Fruit fly (Drosophila melanogaster) whole organism, prepupa: ENCODE results near the gene Syt1.
A peak's percentile ranks its signal among the peaks of the same experiment; 100 is the strongest.

Source experiments
- Blimp-1 ChIP-seq: fragments of 200-800 bp; sonication (Bioruptor generic); optimal IDR thresholded peaks from 3 replicates; lab custom pipeline; 2017; ENCODE audit warnings: missing biosample characterization, missing genetic modification characterization, mild to moderate bottlenecking, moderate library complexity, missing genetic modification reagents
- CG10631 ChIP-seq: fragments of 200-800 bp; sonication (Bioruptor generic); optimal IDR thresholded peaks from 2 replicates; lab custom pipeline; 2016; ENCODE audit warnings: missing biosample characterization, missing genetic modification characterization
- CG10669 ChIP-seq: fragments of 200-800 bp; sonication (Bioruptor generic); optimal IDR thresholded peaks from 3 replicates; lab custom pipeline; 2018; ENCODE audit warnings: missing biosample characterization, mild to moderate bottlenecking, missing genetic modification characterization, moderate library complexity
- CG15336 ChIP-seq: fragments of 200-800 bp; sonication (Bioruptor generic); IDR thresholded peaks from 2 replicates; pipeline ENCODE4 v1.3.6; 2022; ENCODE audit warnings: missing biosample characterization, missing genetic modification characterization
- CG1621 ChIP-seq: fragments of 200-800 bp; sonication (Bioruptor generic); optimal IDR thresholded peaks from 3 replicates; lab custom pipeline; 2018; ENCODE audit warnings: missing biosample characterization, mild to moderate bottlenecking, missing genetic modification characterization
- CG3032 ChIP-seq: fragments of 200-800 bp; optimal IDR thresholded peaks from 2 replicates; lab custom pipeline; 2019; ENCODE audit warnings: missing biosample characterization, mild to moderate bottlenecking, missing genetic modification characterization, moderate library complexity
- CG31627 ChIP-seq: fragments of 200-800 bp; sonication (Bioruptor generic); optimal IDR thresholded peaks from 3 replicates; lab custom pipeline; 2016; ENCODE audit warnings: missing biosample characterization, missing genetic modification characterization
- CG32006 ChIP-seq: fragments of 200-800 bp; sonication (Bioruptor generic); optimal IDR thresholded peaks from 3 replicates; lab custom pipeline; 2017; ENCODE audit warnings: missing biosample characterization, mild to moderate bottlenecking, missing genetic modification characterization
- CG34406 ChIP-seq: fragments of 200-800 bp; sonication (Bioruptor generic); optimal IDR thresholded peaks from 3 replicates; lab custom pipeline; 2016; ENCODE audit warnings: missing biosample characterization, missing genetic modification characterization
- CG4318 ChIP-seq: fragments of 200-800 bp; sonication (Bioruptor generic); optimal IDR thresholded peaks from 3 replicates; lab custom pipeline; 2017; ENCODE audit warnings: missing biosample characterization, mild to moderate bottlenecking, missing genetic modification characterization
- CG6163 ChIP-seq: fragments of 200-800 bp; sonication (Bioruptor generic); IDR thresholded peaks from 3 replicates; pipeline ENCODE4 v1.3.6; 2022; ENCODE audit warnings: missing biosample characterization, missing genetic modification characterization
- CG6276 ChIP-seq: fragments of 200-800 bp; sonication (Bioruptor generic); optimal IDR thresholded peaks from 2 replicates; lab custom pipeline; 2017; ENCODE audit warnings: missing biosample characterization, mild to moderate bottlenecking, missing genetic modification characterization
- CG6792 ChIP-seq: fragments of 200-800 bp; sonication (Bioruptor generic); optimal IDR thresholded peaks from 3 replicates; lab custom pipeline; 2016; ENCODE audit warnings: missing biosample characterization, missing genetic modification characterization
- CG6808 ChIP-seq: fragments of 200-800 bp; sonication (Bioruptor generic); optimal IDR thresholded peaks from 3 replicates; lab custom pipeline; 2017; ENCODE audit warnings: missing biosample characterization, missing genetic modification characterization, mild to moderate bottlenecking, moderate library complexity, missing genetic modification reagents
- CG6854 ChIP-seq: fragments of 200-800 bp; sonication (Bioruptor generic); optimal IDR thresholded peaks from 2 replicates; lab custom pipeline; 2017; ENCODE audit warnings: missing biosample characterization, mild to moderate bottlenecking, missing genetic modification characterization
- CG7368 ChIP-seq: fragments of 200-800 bp; sonication (Bioruptor generic); optimal IDR thresholded peaks from 3 replicates; lab custom pipeline; 2016; ENCODE audit warnings: missing biosample characterization, missing genetic modification characterization
- CG8119 ChIP-seq: fragments of 200-800 bp; sonication (Bioruptor generic); IDR thresholded peaks from 3 replicates; pipeline ENCODE4 v1.3.6; 2022; ENCODE audit warnings: missing biosample characterization, missing genetic modification characterization
- CG8319 ChIP-seq: fragments of 200-800 bp; sonication (Bioruptor generic); optimal IDR thresholded peaks from 3 replicates; lab custom pipeline; 2016; ENCODE audit warnings: missing biosample characterization, missing genetic modification characterization
- CG8632 ChIP-seq: fragments of 200-800 bp; sonication (Bioruptor generic); optimal IDR thresholded peaks from 3 replicates; lab custom pipeline; 2016; ENCODE audit warnings: missing biosample characterization, missing genetic modification characterization
- CG9139 ChIP-seq: fragments of 200-800 bp; sonication (Bioruptor generic); optimal IDR thresholded peaks from 3 replicates; lab custom pipeline; 2017; ENCODE audit warnings: missing biosample characterization, mild to moderate bottlenecking, missing genetic modification characterization
- Eip78C ChIP-seq: fragments of 200-800 bp; sonication (Bioruptor generic); peaks from one replicate; lab custom pipeline; 2016; ENCODE audit warnings: missing biosample characterization, missing genetic modification characterization
- Eip93F ChIP-seq: fragments of 200-800 bp; sonication (Bioruptor generic); optimal IDR thresholded peaks from 2 replicates; lab custom pipeline; 2016; ENCODE audit warnings: missing biosample characterization, mild to moderate bottlenecking, missing genetic modification characterization
- Ets21C ChIP-seq: fragments of 200-800 bp; sonication (Bioruptor generic); optimal IDR thresholded peaks from 3 replicates; lab custom pipeline; 2016; ENCODE audit warnings: missing biosample characterization, missing genetic modification characterization
- Gug ChIP-seq: fragments of 200-800 bp; sonication (Bioruptor generic); IDR thresholded peaks from 2 replicates; pipeline ENCODE4 v1.3.6; 2022; ENCODE audit warnings: missing biosample characterization, missing genetic modification characterization
- Hr38 ChIP-seq: sonication (Bioruptor generic); optimal IDR thresholded peaks from 2 replicates; lab custom pipeline; 2016; ENCODE audit warnings: missing biosample characterization, missing genetic modification characterization
- Hr4 ChIP-seq: fragments of 200-800 bp; sonication (Bioruptor generic); optimal IDR thresholded peaks from 3 replicates; lab custom pipeline; 2016; ENCODE audit warnings: missing biosample characterization, missing genetic modification characterization
- Lpt ChIP-seq: fragments of 200-800 bp; sonication (Bioruptor generic); optimal IDR thresholded peaks from 3 replicates; lab custom pipeline; 2016; ENCODE audit warnings: missing biosample characterization, missing genetic modification characterization
- Met ChIP-seq: fragments of 200-800 bp; sonication (Bioruptor generic); optimal IDR thresholded peaks from 3 replicates; lab custom pipeline; 2016; ENCODE audit warnings: missing biosample characterization, missing genetic modification characterization
- Smox ChIP-seq: fragments of 200-800 bp; sonication (Bioruptor generic); optimal IDR thresholded peaks from 3 replicates; lab custom pipeline; 2016; ENCODE audit warnings: missing biosample characterization, missing genetic modification characterization
- Sox102F ChIP-seq: fragments of 200-800 bp; sonication (Bioruptor generic); optimal IDR thresholded peaks from 2 replicates; lab custom pipeline; 2016; ENCODE audit warnings: missing biosample characterization, mild to moderate bottlenecking, missing genetic modification characterization
- Sox14 ChIP-seq: fragments of 200-800 bp; sonication (Bioruptor generic); optimal IDR thresholded peaks from 3 replicates; lab custom pipeline; 2016; ENCODE audit warnings: missing biosample characterization, missing genetic modification characterization
- Sox15 ChIP-seq: fragments of 200-800 bp; sonication (Bioruptor generic); optimal IDR thresholded peaks from 3 replicates; lab custom pipeline; 2016; ENCODE audit warnings: missing biosample characterization, missing genetic modification characterization
- achi ChIP-seq: fragments of 200-800 bp; sonication (Bioruptor generic); optimal IDR thresholded peaks from 3 replicates; lab custom pipeline; 2016; ENCODE audit warnings: missing biosample characterization, missing genetic modification characterization
- dac ChIP-seq: fragments of 200-800 bp; sonication (Bioruptor generic); optimal IDR thresholded peaks from 2 replicates; lab custom pipeline; 2017; ENCODE audit warnings: missing biosample characterization, mild to moderate bottlenecking, missing genetic modification characterization
- dsx ChIP-seq: fragments of 200-800 bp; optimal IDR thresholded peaks from 3 replicates; lab custom pipeline; 2019; ENCODE audit warnings: missing biosample characterization, mild to moderate bottlenecking, missing genetic modification characterization, moderate library complexity; ENCODE audit not compliant: poor library complexity, severe bottlenecking
- eg ChIP-seq: fragments of 200-800 bp; sonication (Bioruptor generic); IDR thresholded peaks from 3 replicates; pipeline ENCODE4 v1.3.6; 2022; ENCODE audit warnings: missing biosample characterization, missing genetic modification characterization
- esn ChIP-seq: fragments of 200-800 bp; sonication (Bioruptor generic); optimal IDR thresholded peaks from 2 replicates; lab custom pipeline; 2016; ENCODE audit warnings: missing biosample characterization, mild to moderate bottlenecking, missing genetic modification characterization, moderate library complexity
- fd59A ChIP-seq: fragments of 200-800 bp; sonication (Bioruptor generic); optimal IDR thresholded peaks from 2 replicates; lab custom pipeline; 2017; ENCODE audit warnings: missing biosample characterization, mild to moderate bottlenecking, missing genetic modification characterization, missing genetic modification reagents
- fd85E ChIP-seq: fragments of 200-800 bp; sonication (Bioruptor generic); optimal IDR thresholded peaks from 3 replicates; lab custom pipeline; 2016; ENCODE audit warnings: missing biosample characterization, missing genetic modification characterization
- fkh ChIP-seq: fragments of 200-800 bp; sonication (Bioruptor generic); optimal IDR thresholded peaks from 3 replicates; lab custom pipeline; 2017; ENCODE audit warnings: missing biosample characterization, mild to moderate bottlenecking, missing genetic modification characterization, moderate library complexity
- net ChIP-seq: fragments of 200-800 bp; sonication (Bioruptor generic); optimal IDR thresholded peaks from 3 replicates; lab custom pipeline; 2016; ENCODE audit warnings: missing biosample characterization, missing genetic modification characterization
- pdm3 ChIP-seq: fragments of 200-800 bp; sonication (Bioruptor generic); optimal IDR thresholded peaks from 3 replicates; lab custom pipeline; 2016; ENCODE audit warnings: missing biosample characterization, missing genetic modification characterization
- spab ChIP-seq: fragments of 200-800 bp; sonication (Bioruptor generic); optimal IDR thresholded peaks from 2 replicates; lab custom pipeline; 2017; ENCODE audit warnings: missing biosample characterization, mild to moderate bottlenecking, missing genetic modification characterization, missing genetic modification reagents
- ss ChIP-seq, 2 experiments: fragments of 200-800 bp; sonication (Bioruptor generic); optimal IDR thresholded peaks; 2 replicates in 1 of 2; 3 replicates in 1 of 2; lab custom pipeline; 2017 to 2018; ENCODE audit warnings: mild to moderate bottlenecking in 2 of 2, missing biosample characterization in 2 of 2, missing genetic modification characterization in 2 of 2, moderate library complexity in 1 of 2
- svp ChIP-seq: fragments of 200-800 bp; sonication (Bioruptor generic); peaks from one replicate; lab custom pipeline; 2016; ENCODE audit warnings: missing biosample characterization, missing genetic modification characterization
- topi ChIP-seq: fragments of 200-800 bp; sonication (Bioruptor generic); optimal IDR thresholded peaks from 3 replicates; lab custom pipeline; 2016; ENCODE audit warnings: missing biosample characterization, missing genetic modification characterization
- vri ChIP-seq: fragments of 200-800 bp; sonication (Bioruptor generic); optimal IDR thresholded peaks from 3 replicates; lab custom pipeline; 2016; ENCODE audit warnings: missing biosample characterization, mild to moderate bottlenecking, missing genetic modification characterization

Syt1 gene

dm6 chr2L:2728577-2728976, 71.2 kb downstream of the Syt1 start:
- peak; percentile 6 for TF ChIP-seq Eip78C (GFP tag; lab: Kevin White, UChicago)
- peak; percentile 37 for TF ChIP-seq CG32006 (GFP tag; lab: Kevin White, UChicago)
- no peak for TF ChIP-seq CG1621 (tag; lab: Kevin White, UChicago)
- TF ChIP-seq svp (GFP tag; lab: Kevin White, UChicago), result peak; percentile 23
- TF ChIP-seq CG6792 (GFP tag; lab: Kevin White, UChicago), result no peak
- peak; percentile 41 for TF ChIP-seq Hr4 (GFP tag; lab: Kevin White, UChicago)

- TF ChIP-seq Lpt (GFP tag; lab: Kevin White, UChicago), result no peak
- no peak for TF ChIP-seq Sox15 (GFP tag; lab: Kevin White, UChicago)
- TF ChIP-seq dsx (GFP tag; lab: Kevin White, UChicago), result no peak
- TF ChIP-seq CG32006 (GFP tag; lab: Kevin White, UChicago), result no peak
- TF ChIP-seq CG8632 (GFP tag; lab: Kevin White, UChicago), result no peak
- peak; percentile 39; the same call in 1 of the 3 replicates for TF ChIP-seq CG8119
- no peak for TF ChIP-seq Sox14 (GFP tag; lab: Kevin White, UChicago)
- TF ChIP-seq fkh (GFP tag; lab: Kevin White, UChicago), result no peak
- no peak for TF ChIP-seq CG8319
- no peak for TF ChIP-seq CG1621 (tag; lab: Kevin White, UChicago)
- peak; percentile 17 for TF ChIP-seq CG9139 (GFP tag; lab: Kevin White, UChicago)
- no peak for TF ChIP-seq CG7368
- no peak for TF ChIP-seq CG3032 (tag; lab: Kevin White, UChicago)
- no peak for TF ChIP-seq Smox (GFP tag; lab: Kevin White, UChicago)
- no peak for TF ChIP-seq CG6276 (GFP tag; lab: Kevin White, UChicago)
- TF ChIP-seq achi, result no peak
- no peak for TF ChIP-seq esn
- no peak for TF ChIP-seq CG34406 (GFP tag; lab: Kevin White, UChicago)
- no peak for TF ChIP-seq net (GFP tag; lab: Kevin White, UChicago)
- TF ChIP-seq Hr38 (GFP tag; lab: Kevin White, UChicago), result no peak
- TF ChIP-seq CG15336, result no peak
- no peak for TF ChIP-seq pdm3 (GFP tag; lab: Kevin White, UChicago)
- TF ChIP-seq topi (GFP tag; lab: Kevin White, UChicago), result no peak
- no peak for TF ChIP-seq Blimp-1 (GFP tag; lab: Kevin White, UChicago)
- TF ChIP-seq CG10669 (GFP tag; lab: Kevin White, UChicago), result no peak
- no peak for TF ChIP-seq CG6808 (GFP tag; lab: Kevin White, UChicago)
- TF ChIP-seq fd59A (GFP tag; lab: Kevin White, UChicago), result no peak
- TF ChIP-seq Met (GFP tag; lab: Kevin White, UChicago), result no peak
- no peak for TF ChIP-seq Sox102F (GFP tag; lab: Kevin White, UChicago)
- no peak for TF ChIP-seq CG10631 (GFP tag; lab: Kevin White, UChicago)
- TF ChIP-seq Hr4 (GFP tag; lab: Kevin White, UChicago), result no peak
- TF ChIP-seq CG4318 (GFP tag; lab: Kevin White, UChicago), result no peak
- peak; percentile 46 to 71 for TF ChIP-seq ss (GFP tag; optimal IDR thresholded peaks at IDR 0.05; lab: Kevin White, UChicago)
- no peak for TF ChIP-seq Eip93F (GFP tag; lab: Kevin White, UChicago)
- no peak for TF ChIP-seq fd85E (GFP tag; lab: Kevin White, UChicago)
- peak; percentile 21 for TF ChIP-seq Eip78C (GFP tag; lab: Kevin White, UChicago)
- no peak for TF ChIP-seq CG6854
- no peak for TF ChIP-seq spab
- TF ChIP-seq eg, result peak; percentile 46; the same call in 1 of the 3 replicates
- no peak for TF ChIP-seq dac (GFP tag; lab: Kevin White, UChicago)
- TF ChIP-seq vri, result no peak
- TF ChIP-seq Ets21C, result no peak
- no peak for TF ChIP-seq CG6792 (GFP tag; lab: Kevin White, UChicago)
- TF ChIP-seq CG6163, result peak; percentile 64; the same call in 2 of the 3 replicates
- TF ChIP-seq CG31627 (GFP tag; lab: Kevin White, UChicago), result no peak
- TF ChIP-seq Gug, result no peak
Measured at dm6 chr2L:2727812-2728211, 72.0 kb downstream of the Syt1 start.
